Worm (Caenorhabditis elegans): ENCODE results near the gene str-71.

DNA sequence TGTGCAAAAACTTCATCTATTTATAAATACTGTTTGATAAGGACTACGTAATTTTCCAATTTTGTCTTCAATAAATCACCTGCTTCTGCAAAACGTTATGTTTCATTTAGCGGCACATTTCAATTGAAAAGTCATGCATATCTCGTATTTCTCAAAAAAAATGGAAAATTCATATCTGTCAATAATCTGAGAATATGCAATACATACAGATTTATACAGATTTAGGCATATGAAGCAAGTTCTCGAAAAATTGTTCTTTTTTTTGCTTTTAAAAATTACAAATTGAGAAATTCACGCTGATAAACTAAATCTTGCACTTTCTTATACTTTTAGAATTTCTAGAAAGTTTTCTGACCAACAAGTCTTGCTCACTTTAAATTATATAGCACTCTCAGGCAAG, 14.8 kb downstream of the str-71 start, which contains the start of gene T26H5.11:
- TF ChIP-seq snpc-4 (tag; optimal IDR thresholded peaks at IDR 0.05) (no peak), aly-2 (tag; optimal IDR thresholded peaks at IDR 0.05) (no peak), lin-39 (tag; optimal IDR thresholded peaks at IDR 0.05) (no peak), ceh-28 (tag; optimal IDR thresholded peaks at IDR 0.05) (no peak)

Measured in whole organism, L3 larva.